Worm (Caenorhabditis elegans) whole organism, mixed stage, embryonic: ENCODE data around the gene T25D1.3.

Source experiments
- mab-5 ChIP-seq: fragments of 150-350 bp; optimal IDR thresholded peaks from 2 replicates; lab custom pipeline; 2014; ENCODE audit warnings: missing biosample characterization, missing genetic modification characterization
- mep-1 ChIP-seq: fragments of 150-350 bp; optimal IDR thresholded peaks from 2 replicates; lab custom pipeline; 2017; ENCODE audit warnings: missing biosample characterization, missing genetic modification reagents, missing genetic modification characterization, inconsistent platforms
- nhr-76 ChIP-seq: sonication (generic microtip); optimal IDR thresholded peaks from 2 replicates; lab custom pipeline; 2017; ENCODE audit warnings: missing biosample characterization, missing genetic modification characterization
- snpc-4 ChIP-seq: fragments of 150-350 bp; optimal IDR thresholded peaks from 2 replicates; lab custom pipeline; 2014; ENCODE audit warnings: missing biosample characterization, missing genetic modification characterization
- unc-62 ChIP-seq: fragments of 150-350 bp; optimal IDR thresholded peaks from 2 replicates; lab custom pipeline; 2014; ENCODE audit warnings: missing biosample characterization, missing genetic modification reagents, missing genetic modification characterization
- ztf-11 ChIP-seq: fragments of 150-350 bp; optimal IDR thresholded peaks from 2 replicates; lab custom pipeline; 2014; ENCODE audit warnings: missing biosample characterization, missing genetic modification characterization

DNA sequence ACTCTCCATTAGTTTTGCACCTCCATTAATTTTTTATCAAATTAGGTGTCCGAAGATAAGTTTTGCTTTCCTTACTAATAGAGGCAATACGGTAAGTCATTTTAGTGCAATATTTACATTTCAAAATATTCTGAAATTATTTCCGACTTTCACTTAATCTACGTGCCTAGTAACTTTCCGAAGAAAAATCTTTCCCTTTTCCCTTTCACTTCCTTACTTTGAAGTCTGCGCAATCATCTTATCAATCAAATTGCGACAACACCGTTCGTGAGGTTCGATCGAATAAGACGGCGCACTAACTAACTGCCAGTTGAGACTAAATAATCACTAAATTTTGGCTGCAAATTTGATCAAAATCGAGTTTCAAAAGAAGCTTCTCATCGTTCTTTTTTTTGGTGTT, 28.4 kb downstream of the T25D1.3 start:
- TF ChIP-seq mab-5 (tag; lab: Kevin White, UChicago) (no peak), mep-1 (tag; lab: Kevin White, UChicago) (no peak), unc-62 (GFP tag; lab: Kevin White, UChicago) (no peak), nhr-76 (no peak), ztf-11 (tag; lab: Kevin White, UChicago) (no peak), snpc-4 (tag; lab: Kevin White, UChicago) (no peak)
